Fruit fly (Drosophila melanogaster) whole organism, wandering third instar larva: ENCODE data around the gene Alp13.

Experiments
- Abd-B ChIP-seq: fragments of >200 bp; optimal IDR thresholded peaks from 2 replicates; lab custom pipeline; 2017; ENCODE audit warnings: missing biosample characterization, missing genetic modification characterization
- CG32264 ChIP-seq: fragments of 200-800 bp; sonication (Bioruptor generic); optimal IDR thresholded peaks from 2 replicates; lab custom pipeline; 2016; ENCODE audit warnings: missing biosample characterization, missing genetic modification characterization
- CG9705 ChIP-seq: fragments of 200-800 bp; sonication (Bioruptor generic); optimal IDR thresholded peaks from 2 replicates; lab custom pipeline; 2018; ENCODE audit warnings: missing biosample characterization, mild to moderate bottlenecking, missing genetic modification characterization
- CrebA ChIP-seq: fragments of 200-800 bp; sonication (Bioruptor generic); optimal IDR thresholded peaks from 2 replicates; lab custom pipeline; 2016; ENCODE audit warnings: missing biosample characterization, mild to moderate bottlenecking, missing genetic modification characterization, borderline replicate concordance
- Dfd ChIP-seq: fragments of >200 bp; optimal IDR thresholded peaks from 2 replicates; lab custom pipeline; 2017; ENCODE audit warnings: missing biosample characterization, missing genetic modification characterization
- Dif ChIP-seq: fragments of 200-275, 200-300 bp; sonication (Bioruptor generic); optimal IDR thresholded peaks from 2 replicates; lab custom pipeline; 2018; ENCODE audit warnings: missing biosample characterization, missing genetic modification characterization; ENCODE audit not compliant: partially characterized antibody
- GATAd ChIP-seq: sonication (Bioruptor generic); optimal IDR thresholded peaks from 2 replicates; lab custom pipeline; 2016; ENCODE audit warnings: missing biosample characterization, missing genetic modification characterization
- HLH106 ChIP-seq: fragments of 200-800 bp; optimal IDR thresholded peaks from 3 replicates; lab custom pipeline; 2019; ENCODE audit warnings: missing biosample characterization, mild to moderate bottlenecking, missing genetic modification characterization, moderate library complexity
- Hnf4 ChIP-seq: fragments of 200-800 bp; sonication (Bioruptor generic); optimal IDR thresholded peaks from 2 replicates; lab custom pipeline; 2016; ENCODE audit warnings: missing biosample characterization, mild to moderate bottlenecking, missing genetic modification characterization
- Hr78 ChIP-seq: fragments of >200 bp; optimal IDR thresholded peaks from 2 replicates; lab custom pipeline; 2017; ENCODE audit warnings: missing biosample characterization, missing genetic modification characterization
- Hr83 ChIP-seq: fragments of 200-300 bp; sonication (Bioruptor generic); optimal IDR thresholded peaks from 2 replicates; lab custom pipeline; 2016; ENCODE audit warnings: missing biosample characterization, mild to moderate bottlenecking, missing genetic modification characterization, moderate library complexity; ENCODE audit not compliant: poor library complexity, severe bottlenecking
- Jra ChIP-seq: sonication (Bioruptor generic); optimal IDR thresholded peaks from 2 replicates; lab custom pipeline; 2016; ENCODE audit warnings: missing biosample characterization, missing genetic modification characterization
- Mio ChIP-seq: sonication (Bioruptor generic); optimal IDR thresholded peaks from 2 replicates; lab custom pipeline; 2016; ENCODE audit warnings: missing biosample characterization, missing genetic modification characterization
- Myc ChIP-seq: fragments of >200 bp; optimal IDR thresholded peaks from 2 replicates; lab custom pipeline; 2017
- N ChIP-seq: fragments of >200 bp; optimal IDR thresholded peaks from 2 replicates; lab custom pipeline; 2018; ENCODE audit warnings: missing biosample characterization, missing external identifiers, missing genetic modification characterization
- OdsH ChIP-seq: fragments of 200-800 bp; sonication (Bioruptor generic); optimal IDR thresholded peaks from 2 replicates; lab custom pipeline; 2016; ENCODE audit warnings: missing biosample characterization, mild to moderate bottlenecking, missing genetic modification characterization
- Rel ChIP-seq, 2 experiments: fragments of 200-800 bp; sonication (Bioruptor generic) in 1 of 2; optimal IDR thresholded peaks; 2 replicates in 1 of 2; 3 replicates in 1 of 2; lab custom pipeline; 2016 to 2019; ENCODE audit warnings: mild to moderate bottlenecking in 2 of 2, missing biosample characterization in 2 of 2, missing genetic modification characterization in 2 of 2, moderate library complexity in 1 of 2
- Sp1 ChIP-seq: fragments of 200-800 bp; sonication (Bioruptor generic); optimal IDR thresholded peaks from 3 replicates; lab custom pipeline; 2019; ENCODE audit warnings: missing biosample characterization, mild to moderate bottlenecking, missing genetic modification characterization, moderate library complexity
- Vsx2 ChIP-seq: fragments of 200-300, 225-300 bp; sonication (Bioruptor generic); optimal IDR thresholded peaks from 2 replicates; lab custom pipeline; 2018; ENCODE audit warnings: missing biosample characterization, missing genetic modification characterization; ENCODE audit not compliant: partially characterized antibody
- br ChIP-seq: fragments of 200-800 bp; sonication (Bioruptor generic); optimal IDR thresholded peaks from 2 replicates; lab custom pipeline; 2016; ENCODE audit warnings: missing biosample characterization, missing genetic modification characterization
- brk ChIP-seq: fragments of 200-800 bp; sonication (Bioruptor generic); optimal IDR thresholded peaks from 2 replicates; lab custom pipeline; 2016; ENCODE audit warnings: missing biosample characterization, mild to moderate bottlenecking, missing genetic modification characterization
- dl ChIP-seq, 2 experiments: fragments of 175-275, 200-275 bp in 1 of 2; fragments of 200-275 bp in 1 of 2; sonication (Bioruptor generic); optimal IDR thresholded peaks; lab custom pipeline; 2018; ENCODE audit warnings: mild to moderate bottlenecking in 2 of 2, missing biosample characterization in 2 of 2, missing genetic modification characterization in 2 of 2, moderate library complexity in 2 of 2; ENCODE audit not compliant: partially characterized antibody in 2 of 2, insufficient read depth in 1 of 2
- dmrt93B ChIP-seq: fragments of 200-800 bp; sonication (Bioruptor generic); optimal IDR thresholded peaks from 2 replicates; lab custom pipeline; 2018; ENCODE audit warnings: missing biosample characterization, mild to moderate bottlenecking, missing genetic modification characterization
- dsf ChIP-seq: sonication (Bioruptor generic); optimal IDR thresholded peaks from 2 replicates; lab custom pipeline; 2016; ENCODE audit warnings: missing biosample characterization, missing genetic modification characterization, borderline replicate concordance
- ey ChIP-seq: fragments of 200-800 bp; sonication (Bioruptor generic); optimal IDR thresholded peaks from 2 replicates; lab custom pipeline; 2016; ENCODE audit warnings: missing biosample characterization, missing genetic modification characterization
- foxo ChIP-seq, 2 experiments: fragments of 200-800 bp; sonication (Bioruptor generic); optimal IDR thresholded peaks; 2 replicates in 1 of 2; 3 replicates in 1 of 2; lab custom pipeline; 2016 to 2017; ENCODE audit warnings: missing biosample characterization in 2 of 2, missing genetic modification characterization in 2 of 2
- fru ChIP-seq: fragments of 200-800 bp; sonication (Bioruptor generic); optimal IDR thresholded peaks from 3 replicates; lab custom pipeline; 2016; ENCODE audit warnings: missing biosample characterization, mild to moderate bottlenecking, missing genetic modification characterization
- h ChIP-seq: fragments of 200-800 bp; sonication (Bioruptor generic); optimal IDR thresholded peaks from 3 replicates; lab custom pipeline; 2016; ENCODE audit warnings: missing biosample characterization, mild to moderate bottlenecking, missing genetic modification characterization
- jim ChIP-seq: fragments of 175-275, 200-325 bp; sonication (Bioruptor generic); optimal IDR thresholded peaks from 2 replicates; lab custom pipeline; 2016; ENCODE audit warnings: missing biosample characterization, mild to moderate bottlenecking, missing genetic modification characterization
- lola ChIP-seq: fragments of >200 bp; optimal IDR thresholded peaks from 2 replicates; lab custom pipeline; 2017; ENCODE audit warnings: missing biosample characterization, missing genetic modification characterization
- pan ChIP-seq: fragments of >200 bp; optimal IDR thresholded peaks from 2 replicates; lab custom pipeline; 2017
- psq ChIP-seq: fragments of 200-800 bp; sonication (Bioruptor generic); optimal IDR thresholded peaks from 3 replicates; lab custom pipeline; 2017; ENCODE audit warnings: missing biosample characterization, mild to moderate bottlenecking, missing genetic modification characterization, moderate library complexity
- rgr ChIP-seq: fragments of 200-800 bp; sonication (Bioruptor generic); optimal IDR thresholded peaks from 3 replicates; lab custom pipeline; 2016; ENCODE audit warnings: missing biosample characterization, mild to moderate bottlenecking, missing genetic modification characterization
- sage ChIP-seq: fragments of 200-800 bp; sonication (Bioruptor generic); optimal IDR thresholded peaks from 2 replicates; lab custom pipeline; 2016; ENCODE audit warnings: missing biosample characterization, mild to moderate bottlenecking, missing genetic modification characterization
- sv ChIP-seq: fragments of 200-800 bp; sonication (Bioruptor generic); optimal IDR thresholded peaks from 3 replicates; lab custom pipeline; 2016; ENCODE audit warnings: missing biosample characterization, missing genetic modification characterization
- tai ChIP-seq: sonication (Bioruptor generic); optimal IDR thresholded peaks from 2 replicates; lab custom pipeline; 2016; ENCODE audit warnings: missing biosample characterization, missing genetic modification characterization
- usp ChIP-seq: fragments of >200 bp; optimal IDR thresholded peaks from 2 replicates; lab custom pipeline; 2017; ENCODE audit warnings: missing biosample characterization, missing genetic modification characterization
- woc ChIP-seq: sonication (Bioruptor generic); optimal IDR thresholded peaks from 2 replicates; lab custom pipeline; 2016; ENCODE audit warnings: missing biosample characterization, mild to moderate bottlenecking, missing genetic modification characterization

The Alp13 gene

DNA sequence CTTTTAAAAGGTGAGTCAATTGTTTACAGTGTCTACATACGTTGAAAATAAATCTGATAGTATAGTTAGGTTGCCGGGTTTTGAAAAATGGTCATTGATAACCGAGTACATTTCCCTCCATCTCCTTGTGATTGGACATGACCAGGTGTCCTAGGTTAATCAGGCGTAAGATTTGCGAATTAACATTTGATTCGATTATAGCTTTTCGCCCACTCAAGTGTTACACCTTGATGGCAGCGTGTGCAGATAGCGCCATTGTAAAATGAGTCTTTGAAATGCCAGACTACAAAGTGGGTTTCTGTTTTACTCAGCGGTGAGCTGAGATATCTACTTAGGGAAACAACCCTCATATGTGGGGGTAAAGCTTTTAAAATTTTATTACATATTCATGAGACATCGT lies 20.2 kb downstream of the Alp13 start:
- TF ChIP-seq psq (GFP tag; lab: Kevin White, UChicago) (no peak), Dif (GFP tag; lab: Kevin White, UChicago) (no peak), foxo (GFP tag; optimal IDR thresholded peaks at IDR 0.05; lab: Kevin White, UChicago) (no peak), GATAd (GFP tag; lab: Kevin White, UChicago) (no peak), br (GFP tag; lab: Kevin White, UChicago) (no peak), Myc (lab: Kevin White, UChicago) (no peak), pan (lab: Kevin White, UChicago) (no peak), sv (GFP tag; lab: Kevin White, UChicago) (no peak), lola (GFP tag; lab: Kevin White, UChicago) (no peak), Dfd (GFP tag; lab: Kevin White, UChicago) (no peak), HLH106 (tag; lab: Kevin White, UChicago) (no peak), Hr83 (GFP tag; lab: Kevin White, UChicago) (no peak), Vsx2 (GFP tag; lab: Kevin White, UChicago) (no peak), dmrt93B (GFP tag; lab: Kevin White, UChicago) (no peak), CrebA (GFP tag; lab: Kevin White, UChicago) (no peak), Jra (GFP tag; lab: Kevin White, UChicago) (no peak), N (GFP tag; lab: Kevin White, UChicago) (no peak), usp (GFP tag; lab: Kevin White, UChicago) (no peak), rgr (GFP tag; lab: Kevin White, UChicago) (no peak)

DNA sequence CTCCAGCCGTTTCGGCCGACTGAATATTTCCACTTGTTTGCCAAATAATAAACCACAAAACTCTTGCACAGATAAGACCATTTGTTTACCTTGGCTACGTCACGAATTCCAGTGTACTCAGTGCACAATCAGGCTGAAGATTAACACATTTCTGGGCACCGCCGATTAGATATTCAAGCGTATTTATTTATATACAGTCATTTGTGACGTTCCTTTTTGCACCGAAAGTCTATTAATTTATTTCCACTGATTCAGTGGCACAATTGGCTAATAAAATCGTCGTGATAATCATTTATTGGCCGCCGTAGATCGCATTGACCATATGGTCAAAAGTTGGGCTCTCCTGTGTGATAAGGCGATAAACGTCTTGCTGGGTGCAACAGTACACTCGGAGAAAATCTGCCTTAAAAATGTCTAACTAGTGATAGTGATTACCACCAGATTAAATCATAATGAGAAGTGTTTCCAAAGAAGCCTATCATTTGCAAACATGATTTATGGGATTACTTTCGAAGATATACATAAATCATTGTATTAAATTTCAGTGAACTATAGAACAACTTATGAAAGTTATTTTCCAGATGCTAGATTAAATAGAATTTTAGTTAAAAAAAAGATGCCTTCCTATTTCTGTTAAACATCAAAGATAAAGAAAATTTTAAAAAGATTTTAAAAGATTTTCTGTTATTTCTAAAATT lies 20.7 kb downstream of the Alp13 start:
- no peak for TF ChIP-seq CG32264
- TF ChIP-seq dl (GFP tag; optimal IDR thresholded peaks at IDR 0.05; lab: Kevin White, UChicago; ENCODE audit: insufficient read depth in 1 of 2, partially characterized antibody in 2 of 2), result no peak
- no peak for TF ChIP-seq pan (lab: Kevin White, UChicago)
- no peak for TF ChIP-seq dsf (GFP tag; lab: Kevin White, UChicago)
- TF ChIP-seq h (GFP tag; lab: Kevin White, UChicago), result peak; percentile 30
- no peak for TF ChIP-seq CG9705 (GFP tag; lab: Kevin White, UChicago)
- no peak for TF ChIP-seq jim
- TF ChIP-seq foxo (GFP tag; optimal IDR thresholded peaks at IDR 0.05; lab: Kevin White, UChicago), result peak; percentile 2 to 27
- TF ChIP-seq tai (GFP tag; lab: Kevin White, UChicago), result no peak
- no peak for TF ChIP-seq OdsH (GFP tag; lab: Kevin White, UChicago)
- no peak for TF ChIP-seq Hr78
- TF ChIP-seq Hr83 (GFP tag; lab: Kevin White, UChicago), result peak; percentile 6
- TF ChIP-seq ey, result no peak
- no peak for TF ChIP-seq Dif (GFP tag; lab: Kevin White, UChicago)
- TF ChIP-seq Mio (GFP tag; lab: Kevin White, UChicago), result no peak
- no peak for TF ChIP-seq Jra (GFP tag; lab: Kevin White, UChicago)
- peak; percentile 28 for TF ChIP-seq HLH106 (tag; lab: Kevin White, UChicago)
- no peak for TF ChIP-seq sage (GFP tag; lab: Kevin White, UChicago)
- TF ChIP-seq Myc (lab: Kevin White, UChicago), result no peak
- no peak for TF ChIP-seq woc (GFP tag; lab: Kevin White, UChicago)
- no peak for TF ChIP-seq N (GFP tag; lab: Kevin White, UChicago)
- no peak for TF ChIP-seq Abd-B
- peak; percentile 55 for TF ChIP-seq Rel (GFP tag; optimal IDR thresholded peaks at IDR 0.05; lab: Kevin White, UChicago)
- TF ChIP-seq Rel (tag; optimal IDR thresholded peaks at IDR 0.05; lab: Kevin White, UChicago), result peak; percentile 46
- no peak for TF ChIP-seq GATAd (GFP tag; lab: Kevin White, UChicago)
- peak; percentile 60 for TF ChIP-seq Sp1 (GFP tag; lab: Kevin White, UChicago)
- TF ChIP-seq dmrt93B (GFP tag; lab: Kevin White, UChicago), result no peak
- TF ChIP-seq fru, result peak; percentile 19
- TF ChIP-seq usp (GFP tag; lab: Kevin White, UChicago), result no peak
- no peak for TF ChIP-seq CrebA (GFP tag; lab: Kevin White, UChicago)
- TF ChIP-seq brk (GFP tag; lab: Kevin White, UChicago), result peak; percentile 39
- TF ChIP-seq br (GFP tag; lab: Kevin White, UChicago), result peak; percentile 6
- TF ChIP-seq sv (GFP tag; lab: Kevin White, UChicago), result no peak
- TF ChIP-seq psq (GFP tag; lab: Kevin White, UChicago), result no peak
- TF ChIP-seq Hnf4 (GFP tag; lab: Kevin White, UChicago), result no peak
- peak; percentile 77 for TF ChIP-seq Vsx2 (GFP tag; lab: Kevin White, UChicago)
- no peak for TF ChIP-seq lola (GFP tag; lab: Kevin White, UChicago)
- TF ChIP-seq Dfd (GFP tag; lab: Kevin White, UChicago), result no peak
- no peak for TF ChIP-seq rgr (GFP tag; lab: Kevin White, UChicago)
